Worm (Caenorhabditis elegans) whole organism, L2 larva: ENCODE measurements around the gene fipr-5.

Source experiments
- C34F6.9 ChIP-seq: fragments of 150-350 bp; optimal IDR thresholded peaks from 2 replicates; lab custom pipeline; 2014; ENCODE audit warnings: missing biosample characterization, missing genetic modification characterization
- F13H6.1 ChIP-seq: sonication (generic microtip); optimal IDR thresholded peaks from 2 replicates; lab custom pipeline; 2016; ENCODE audit warnings: missing genetic modification characterization, missing compliant biosample characterization
- R02D3.7 ChIP-seq: fragments of 150-350 bp; optimal IDR thresholded peaks from 2 replicates; lab custom pipeline; 2014; ENCODE audit warnings: missing biosample characterization, missing genetic modification characterization
- Y55F3AM.14 ChIP-seq: fragments of 200-800 bp; sonication (Bioruptor generic); optimal IDR thresholded peaks from 2 replicates; lab custom pipeline; 2018; ENCODE audit warnings: mild to moderate bottlenecking, missing genetic modification characterization, missing compliant biosample characterization
- ZK546.5 ChIP-seq: sonication (generic microtip); optimal IDR thresholded peaks from 2 replicates; lab custom pipeline; 2017; ENCODE audit warnings: missing biosample characterization, missing genetic modification characterization
- alr-1 ChIP-seq: fragments of 150-350 bp; optimal IDR thresholded peaks from 2 replicates; lab custom pipeline; 2014; ENCODE audit warnings: missing biosample characterization, missing genetic modification characterization
- aly-2 ChIP-seq: fragments of 150-350 bp; optimal IDR thresholded peaks from 2 replicates; lab custom pipeline; 2014; ENCODE audit warnings: missing biosample characterization, missing genetic modification characterization
- ama-1 ChIP-seq: fragments of 150-350 bp; optimal IDR thresholded peaks from 2 replicates; lab custom pipeline; 2018; ENCODE audit warnings: inconsistent platforms
- blmp-1 ChIP-seq: sonication (generic microtip); optimal IDR thresholded peaks from 2 replicates; lab custom pipeline; 2017; ENCODE audit warnings: missing genetic modification characterization, mild to moderate bottlenecking, missing compliant biosample characterization, antibody characterized with exemption, moderate library complexity; ENCODE audit not compliant: insufficient read depth
- ceh-16 ChIP-seq: fragments of 150-350 bp; optimal IDR thresholded peaks from 2 replicates; lab custom pipeline; 2014; ENCODE audit warnings: missing biosample characterization, missing genetic modification characterization
- ceh-82 ChIP-seq: fragments of 150-350 bp; optimal IDR thresholded peaks from 2 replicates; lab custom pipeline; 2014; ENCODE audit warnings: missing biosample characterization, missing genetic modification characterization
- crh-2 ChIP-seq: sonication (generic microtip); optimal IDR thresholded peaks from 2 replicates; lab custom pipeline; 2017; ENCODE audit warnings: missing biosample characterization, missing genetic modification characterization
- dmd-4 ChIP-seq: sonication (generic microtip); optimal IDR thresholded peaks from 2 replicates; lab custom pipeline; 2017; ENCODE audit warnings: missing biosample characterization, missing genetic modification characterization
- egl-27 ChIP-seq: sonication (generic microtip); optimal IDR thresholded peaks from 3 replicates; lab custom pipeline; 2017; ENCODE audit warnings: missing biosample characterization, missing genetic modification reagents, missing genetic modification characterization
- elt-1 ChIP-seq: fragments of 150-350 bp; optimal IDR thresholded peaks from 2 replicates; lab custom pipeline; 2014; ENCODE audit warnings: missing biosample characterization, missing genetic modification characterization
- elt-3 ChIP-seq: sonication (generic microtip); optimal IDR thresholded peaks from 2 replicates; lab custom pipeline; 2017; ENCODE audit warnings: missing biosample characterization, missing genetic modification characterization
- fos-1 ChIP-seq: fragments of 150-350 bp; optimal IDR thresholded peaks from 2 replicates; lab custom pipeline; 2014; ENCODE audit warnings: missing biosample characterization, missing genetic modification characterization
- gmeb-1 ChIP-seq: fragments of 150-350 bp; optimal IDR thresholded peaks from 2 replicates; lab custom pipeline; 2014; ENCODE audit warnings: missing biosample characterization, missing genetic modification characterization
- lin-11 ChIP-seq: fragments of 150-350 bp; sonication (generic microtip); optimal IDR thresholded peaks from 2 replicates; lab custom pipeline; 2014; ENCODE audit warnings: missing biosample characterization, missing genetic modification characterization, inconsistent platforms, mixed read lengths
- lin-13 ChIP-seq: fragments of 150-350 bp; optimal IDR thresholded peaks from 2 replicates; lab custom pipeline; 2014; ENCODE audit warnings: missing biosample characterization, missing genetic modification reagents, missing genetic modification characterization
- lin-39 ChIP-seq: fragments of 150-350 bp; optimal IDR thresholded peaks from 2 replicates; lab custom pipeline; 2014; ENCODE audit warnings: missing biosample characterization, missing genetic modification reagents, missing genetic modification characterization
- lsy-2 ChIP-seq, 2 experiments: fragments of 150-350 bp in 1 of 2; sonication (generic microtip) in 1 of 2; optimal IDR thresholded peaks; 2 replicates each; lab custom pipeline; 2014 to 2017; ENCODE audit warnings: missing biosample characterization in 2 of 2, missing genetic modification characterization in 2 of 2
- mab-5 ChIP-seq: fragments of 150-350 bp; optimal IDR thresholded peaks from 2 replicates; lab custom pipeline; 2014; ENCODE audit warnings: missing biosample characterization, missing genetic modification characterization
- mbf-1 ChIP-seq: sonication (generic microtip); optimal IDR thresholded peaks from 2 replicates; lab custom pipeline; 2017; ENCODE audit warnings: missing biosample characterization, missing genetic modification characterization
- mdl-1 ChIP-seq, 2 experiments: fragments of 150-350 bp in 1 of 2; sonication (generic microtip) in 1 of 2; optimal IDR thresholded peaks; 2 replicates each; lab custom pipeline; 2017; ENCODE audit warnings: missing biosample characterization in 2 of 2, missing genetic modification characterization in 2 of 2
- nhr-10 ChIP-seq: sonication (generic microtip); optimal IDR thresholded peaks from 2 replicates; lab custom pipeline; 2017; ENCODE audit warnings: missing biosample characterization, missing genetic modification characterization
- nhr-11 ChIP-seq: fragments of 150-350 bp; optimal IDR thresholded peaks from 2 replicates; lab custom pipeline; 2014; ENCODE audit warnings: missing biosample characterization, missing genetic modification characterization
- nhr-12 ChIP-seq: fragments of 150-350 bp; optimal IDR thresholded peaks from 2 replicates; lab custom pipeline; 2014; ENCODE audit warnings: missing biosample characterization, missing genetic modification characterization
- nhr-129 ChIP-seq: fragments of 150-350 bp; optimal IDR thresholded peaks from 2 replicates; lab custom pipeline; 2014; ENCODE audit warnings: missing biosample characterization, missing genetic modification characterization
- nhr-21 ChIP-seq: fragments of 150-350 bp; optimal IDR thresholded peaks from 2 replicates; lab custom pipeline; 2014; ENCODE audit warnings: missing biosample characterization, missing genetic modification characterization
- nhr-23 ChIP-seq: fragments of 150-350 bp; optimal IDR thresholded peaks from 2 replicates; lab custom pipeline; 2014; ENCODE audit warnings: missing biosample characterization, missing genetic modification reagents, missing genetic modification characterization
- nhr-237 ChIP-seq: fragments of 150-350 bp; optimal IDR thresholded peaks from 2 replicates; lab custom pipeline; 2014; ENCODE audit warnings: missing biosample characterization, missing genetic modification characterization
- nhr-25 ChIP-seq: fragments of 150-350 bp; sonication (generic microtip); optimal IDR thresholded peaks from 3 replicates; lab custom pipeline; 2014; ENCODE audit warnings: missing biosample characterization, missing genetic modification characterization
- nhr-6 ChIP-seq: fragments of 150-350 bp; optimal IDR thresholded peaks from 2 replicates; lab custom pipeline; 2014; ENCODE audit warnings: missing biosample characterization, missing genetic modification characterization
- nhr-77 ChIP-seq: fragments of 150-350 bp; optimal IDR thresholded peaks from 2 replicates; lab custom pipeline; 2014; ENCODE audit warnings: missing biosample characterization, missing genetic modification characterization
- peb-1 ChIP-seq: fragments of 150-350 bp; optimal IDR thresholded peaks from 2 replicates; lab custom pipeline; 2014; ENCODE audit warnings: missing biosample characterization, missing genetic modification characterization
- sem-4 ChIP-seq: fragments of 150-350 bp; optimal IDR thresholded peaks from 2 replicates; lab custom pipeline; 2014; ENCODE audit warnings: missing biosample characterization, missing genetic modification reagents, missing genetic modification characterization
- skn-1 ChIP-seq: sonication (generic microtip); optimal IDR thresholded peaks from 2 replicates; lab custom pipeline; 2017; ENCODE audit warnings: missing biosample characterization, missing genetic modification characterization
- sma-3 ChIP-seq: sonication (generic microtip); optimal IDR thresholded peaks from 2 replicates; lab custom pipeline; 2016; ENCODE audit warnings: missing genetic modification reagents, missing genetic modification characterization, missing compliant biosample characterization
- sma-9 ChIP-seq, 2 experiments: fragments of 150-350 bp in 1 of 2; sonication (generic microtip) in 1 of 2; optimal IDR thresholded peaks; 2 replicates each; lab custom pipeline; 2014 to 2016; ENCODE audit warnings: missing genetic modification characterization in 2 of 2, mild to moderate bottlenecking in 1 of 2, missing biosample characterization in 1 of 2, missing compliant biosample characterization in 1 of 2, missing genetic modification reagents in 1 of 2, moderate library complexity in 1 of 2
- snpc-4 ChIP-seq: fragments of 150-350 bp; optimal IDR thresholded peaks from 2 replicates; lab custom pipeline; 2014; ENCODE audit warnings: missing biosample characterization, missing genetic modification characterization
- unc-39 ChIP-seq: fragments of 150-350 bp; optimal IDR thresholded peaks from 2 replicates; lab custom pipeline; 2014; ENCODE audit warnings: missing biosample characterization, missing genetic modification characterization
- unc-55 ChIP-seq: fragments of 150-350 bp; sonication (generic microtip); optimal IDR thresholded peaks from 3 replicates; lab custom pipeline; 2014; ENCODE audit warnings: missing biosample characterization, missing genetic modification reagents, missing genetic modification characterization
- unc-62 ChIP-seq: fragments of 150-350 bp; optimal IDR thresholded peaks from 2 replicates; lab custom pipeline; 2014; ENCODE audit warnings: missing biosample characterization, missing genetic modification reagents, missing genetic modification characterization
- zag-1 ChIP-seq: fragments of 150-350 bp; optimal IDR thresholded peaks from 2 replicates; lab custom pipeline; 2014; ENCODE audit warnings: missing biosample characterization, missing genetic modification characterization
- ztf-1 ChIP-seq: fragments of 200-800 bp; sonication (Bioruptor generic); conservative IDR thresholded peaks from 2 replicates; pipeline ENCODE4 v1.3.6; 2022; ENCODE audit warnings: missing genetic modification characterization, missing compliant biosample characterization
- ztf-11 ChIP-seq: sonication (generic microtip); optimal IDR thresholded peaks from 2 replicates; lab custom pipeline; 2017; ENCODE audit warnings: missing biosample characterization, missing genetic modification characterization
- ztf-4 ChIP-seq: fragments of 150-350 bp; optimal IDR thresholded peaks from 2 replicates; lab custom pipeline; 2014; ENCODE audit warnings: missing biosample characterization, missing genetic modification characterization

fipr-5 gene

DNA sequence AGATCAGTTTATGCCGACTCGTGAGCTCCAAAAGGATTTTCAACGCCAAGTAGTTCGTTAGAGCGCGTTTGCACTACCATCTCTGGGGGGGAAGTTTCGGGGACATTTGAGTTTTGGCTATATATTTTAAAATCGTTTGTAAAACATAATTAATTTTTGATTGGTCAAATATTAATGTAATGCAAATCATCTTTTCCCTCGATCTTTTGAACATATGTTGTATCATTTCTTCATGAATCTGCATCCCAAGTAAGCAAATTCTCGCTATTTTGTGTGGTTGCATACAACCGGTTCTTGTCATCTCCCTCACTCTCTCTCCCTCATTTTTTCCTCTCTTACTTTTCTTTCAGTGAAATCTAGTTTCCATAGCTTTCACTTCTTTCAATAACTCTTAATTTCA lies 43.1 kb downstream of the fipr-5 start:
- no peak for TF ChIP-seq sma-9 (GFP tag; optimal IDR thresholded peaks at IDR 0.05; lab: Kevin White, UChicago)
- no peak for TF ChIP-seq sma-9 (tag; optimal IDR thresholded peaks at IDR 0.05; lab: Kevin White, UChicago)
- TF ChIP-seq alr-1 (tag; lab: Kevin White, UChicago): no peak
- TF ChIP-seq nhr-10 (tag; lab: Kevin White, UChicago): no peak
- TF ChIP-seq dmd-4: no peak
- no peak for TF ChIP-seq elt-3 (tag; lab: Kevin White, UChicago)
- TF ChIP-seq ZK546.5 (tag; lab: Kevin White, UChicago): no peak
- no peak for TF ChIP-seq aly-2 (tag; lab: Kevin White, UChicago)
- peak; percentile 63 for TF ChIP-seq F13H6.1 (tag; lab: Kevin White, UChicago)
- no peak for TF ChIP-seq ceh-16 (tag; lab: Kevin White, UChicago)
- TF ChIP-seq sem-4 (tag; lab: Kevin White, UChicago): no peak
- TF ChIP-seq mbf-1 (tag; lab: Kevin White, UChicago): no peak
- peak; percentile 64 for TF ChIP-seq nhr-129 (tag; lab: Kevin White, UChicago)
- TF ChIP-seq snpc-4 (tag; lab: Kevin White, UChicago): no peak
- TF ChIP-seq unc-55 (GFP tag; lab: Kevin White, UChicago): peak; percentile 65
- TF ChIP-seq ama-1: no peak
- no peak for TF ChIP-seq elt-1 (tag; lab: Kevin White, UChicago)
- no peak for TF ChIP-seq ztf-4 (tag; lab: Kevin White, UChicago)
- TF ChIP-seq crh-2 (tag; lab: Kevin White, UChicago): peak; percentile 62
- no peak for TF ChIP-seq unc-62 (GFP tag; lab: Kevin White, UChicago)
- TF ChIP-seq egl-27 (tag; lab: Kevin White, UChicago): no peak
- peak; percentile 96 for TF ChIP-seq blmp-1
- TF ChIP-seq gmeb-1 (tag; lab: Kevin White, UChicago): peak; percentile 20
- peak; percentile 6 for TF ChIP-seq nhr-6
- TF ChIP-seq nhr-23 (tag; lab: Kevin White, UChicago): no peak
- TF ChIP-seq fos-1: peak; percentile 28
- no peak for TF ChIP-seq peb-1 (tag; lab: Kevin White, UChicago)
- TF ChIP-seq unc-39 (tag; lab: Kevin White, UChicago): no peak
- peak; percentile 15 to 76 for TF ChIP-seq lsy-2 (tag; optimal IDR thresholded peaks at IDR 0.05; lab: Kevin White, UChicago)
- no peak for TF ChIP-seq zag-1 (tag; lab: Kevin White, UChicago)
- no peak for TF ChIP-seq mab-5 (tag; lab: Kevin White, UChicago)
- no peak for TF ChIP-seq ceh-82
- TF ChIP-seq skn-1 (tag; lab: Kevin White, UChicago): no peak
- TF ChIP-seq nhr-11: no peak
- no peak for TF ChIP-seq nhr-21 (tag; lab: Kevin White, UChicago)
- no peak for TF ChIP-seq ztf-1
- no peak for TF ChIP-seq mdl-1 (tag; optimal IDR thresholded peaks at IDR 0.05; lab: Kevin White, UChicago)
- no peak for TF ChIP-seq nhr-77 (tag; lab: Kevin White, UChicago)
- peak; percentile 72 for TF ChIP-seq sma-3
- no peak for TF ChIP-seq Y55F3AM.14 (GFP tag; lab: Kevin White, UChicago)
- no peak for TF ChIP-seq R02D3.7 (tag; lab: Kevin White, UChicago)
- no peak for TF ChIP-seq nhr-237 (tag; lab: Kevin White, UChicago)
- TF ChIP-seq nhr-25: peak; percentile 50
- TF ChIP-seq lin-13: peak; percentile 30
- TF ChIP-seq lin-39 (tag; lab: Kevin White, UChicago): no peak
- no peak for TF ChIP-seq ztf-11 (tag; lab: Kevin White, UChicago)
- TF ChIP-seq C34F6.9 (tag; lab: Kevin White, UChicago): peak; percentile 79
- no peak for TF ChIP-seq nhr-12 (tag; lab: Kevin White, UChicago)
- no peak for TF ChIP-seq lin-11
- TF ChIP-seq, all 48 proteins: peak for 13
